Worm (Caenorhabditis elegans) whole organism, L1 larva: Measurements from ENCODE around the gene mps-2.

ENCODE experiments used
- ceh-82 ChIP-seq, 3 experiments: fragments of 150-350 bp in 1 of 3; sonication (generic microtip) in 2 of 3; optimal IDR thresholded peaks; 2 replicates each; lab custom pipeline; 2014 to 2017; ENCODE audit warnings: missing biosample characterization in 3 of 3, missing genetic modification characterization in 3 of 3
- ceh-88 ChIP-seq: fragments of 200-800 bp; sonication (Bioruptor generic); IDR thresholded peaks from 2 replicates; pipeline ENCODE4 v1.3.6; 2022; ENCODE audit warnings: missing genetic modification characterization, missing compliant biosample characterization
- dpl-1 ChIP-seq, 3 experiments: fragments of 150-350 bp in 2 of 3; sonication (generic microtip) in 1 of 3; optimal IDR thresholded peaks; 2 replicates each; lab custom pipeline; 2014 to 2017; ENCODE audit warnings: missing biosample characterization in 3 of 3, missing genetic modification characterization in 3 of 3, missing genetic modification reagents in 3 of 3
- elt-2 ChIP-seq: sonication (generic microtip); optimal IDR thresholded peaks from 2 replicates; lab custom pipeline; 2016; ENCODE audit warnings: missing genetic modification characterization, mild to moderate bottlenecking, inconsistent platforms, missing compliant biosample characterization, missing genetic modification reagents
- hlh-4 ChIP-seq: sonication (generic microtip); optimal IDR thresholded peaks from 2 replicates; lab custom pipeline; 2016; ENCODE audit warnings: mild to moderate bottlenecking, missing genetic modification characterization, missing compliant biosample characterization
- mep-1 ChIP-seq: fragments of 150-350 bp; optimal IDR thresholded peaks from 2 replicates; lab custom pipeline; 2014; ENCODE audit warnings: missing biosample characterization, missing genetic modification characterization
- nhr-12 ChIP-seq: sonication (generic microtip); optimal IDR thresholded peaks from 2 replicates; lab custom pipeline; 2017; ENCODE audit warnings: missing biosample characterization, missing genetic modification characterization
- nhr-237 ChIP-seq: fragments of 150-350 bp; optimal IDR thresholded peaks from 2 replicates; lab custom pipeline; 2014; ENCODE audit warnings: missing biosample characterization, missing genetic modification characterization
- snpc-4 ChIP-seq: fragments of 150-350 bp; optimal IDR thresholded peaks from 2 replicates; lab custom pipeline; 2014; ENCODE audit warnings: missing biosample characterization, missing genetic modification characterization
- unc-62 ChIP-seq: fragments of 150-350 bp; optimal IDR thresholded peaks from 2 replicates; lab custom pipeline; 2014; ENCODE audit warnings: missing biosample characterization, missing genetic modification reagents, missing genetic modification characterization
- ztf-11 ChIP-seq, 2 experiments: sonication (generic microtip); optimal IDR thresholded peaks; 2 replicates each; lab custom pipeline; 2016 to 2017; ENCODE audit warnings: missing genetic modification characterization in 2 of 2, missing biosample characterization in 1 of 2, missing compliant biosample characterization in 1 of 2
- ztf-4 ChIP-seq: fragments of 150-350 bp; optimal IDR thresholded peaks from 2 replicates; lab custom pipeline; 2014; ENCODE audit warnings: missing biosample characterization, missing genetic modification characterization

DNA sequence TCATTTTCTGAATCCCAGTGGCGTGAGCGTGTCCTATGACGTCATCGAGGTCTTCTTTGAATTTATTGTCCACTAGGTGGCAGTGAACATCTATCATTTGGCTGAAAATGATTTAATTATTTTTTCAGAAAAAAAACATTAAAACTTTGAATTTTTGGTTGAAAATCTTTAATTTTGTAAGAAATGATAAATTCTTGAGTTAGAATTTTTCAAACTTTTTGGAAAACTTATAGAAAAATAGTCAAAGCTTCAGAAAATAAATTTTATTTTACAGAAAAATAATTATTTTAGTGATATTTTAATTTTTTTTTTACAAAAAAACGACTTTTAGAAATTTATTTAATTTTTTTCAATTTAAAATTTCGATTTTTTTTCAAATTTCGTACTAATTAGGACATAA, 33.4 kb downstream of the mps-2 start, which contains the start of gene B0432.8:
- TF ChIP-seq snpc-4, result no peak
- TF ChIP-seq nhr-12 (tag; lab: Kevin White, UChicago), result no peak
- no peak for TF ChIP-seq ztf-11 (tag; optimal IDR thresholded peaks at IDR 0.05; lab: Kevin White, UChicago)
- no peak for TF ChIP-seq elt-2
- TF ChIP-seq ceh-82 (tag; optimal IDR thresholded peaks at IDR 0.05; lab: Kevin White, UChicago), result no peak
- no peak for TF ChIP-seq mep-1 (tag; lab: Kevin White, UChicago)
- TF ChIP-seq unc-62 (GFP tag; lab: Kevin White, UChicago), result no peak
- TF ChIP-seq ceh-88 (GFP tag; lab: Robert Waterston, UW), result no peak
- TF ChIP-seq hlh-4 (tag; lab: Kevin White, UChicago), result no peak
- no peak for TF ChIP-seq ztf-4
- no peak for TF ChIP-seq nhr-237 (tag; lab: Kevin White, UChicago)
- TF ChIP-seq dpl-1 (GFP tag; optimal IDR thresholded peaks at IDR 0.05; lab: Kevin White, UChicago), result no peak
